Worm (Caenorhabditis elegans) whole organism, young adult: ENCODE data around the gene let-858.

Source experiments
- B0261.1 ChIP-seq: sonication (generic microtip); optimal IDR thresholded peaks from 2 replicates; lab custom pipeline; 2016; ENCODE audit warnings: mild to moderate bottlenecking, missing genetic modification characterization, moderate library complexity, missing compliant biosample characterization
- F22D6.2 ChIP-seq: sonication (generic microtip); optimal IDR thresholded peaks from 2 replicates; lab custom pipeline; 2016; ENCODE audit warnings: mild to moderate bottlenecking, missing genetic modification characterization, missing compliant biosample characterization
- F33H1.4 ChIP-seq: fragments of 200-800 bp; sonication (Bioruptor generic); IDR thresholded peaks from 2 replicates; pipeline ENCODE4 v1.3.6; 2022; ENCODE audit warnings: missing genetic modification reagents, missing genetic modification characterization, missing compliant biosample characterization
- F49E8.2 ChIP-seq: sonication (generic microtip); optimal IDR thresholded peaks from 3 replicates; lab custom pipeline; 2017; ENCODE audit warnings: missing genetic modification characterization, mild to moderate bottlenecking, missing compliant biosample characterization, antibody characterized with exemption, moderate library complexity; ENCODE audit not compliant: insufficient read depth
- Y56A3A.18 ChIP-seq: fragments of 200-800 bp; sonication (Bioruptor generic); IDR thresholded peaks from 2 replicates; pipeline ENCODE4 v1.3.6; 2022; ENCODE audit warnings: missing genetic modification reagents, missing genetic modification characterization, missing compliant biosample characterization
- Y79H2A.3 ChIP-seq: fragments of 200-800 bp; sonication (Bioruptor generic); conservative IDR thresholded peaks from 2 replicates; pipeline ENCODE4 v1.3.6; 2022; ENCODE audit warnings: missing genetic modification reagents, missing genetic modification characterization, missing compliant biosample characterization
- aptf-2 ChIP-seq: fragments of 200-800 bp; sonication (Bioruptor generic); conservative IDR thresholded peaks from 2 replicates; pipeline ENCODE4 v1.3.6; 2022; ENCODE audit warnings: missing genetic modification reagents, missing genetic modification characterization, missing compliant biosample characterization
- atf-7 ChIP-seq: sonication (generic microtip); optimal IDR thresholded peaks from 2 replicates; lab custom pipeline; 2017; ENCODE audit warnings: mild to moderate bottlenecking, missing genetic modification characterization, missing compliant biosample characterization
- athp-1 ChIP-seq: sonication (generic microtip); optimal IDR thresholded peaks from 2 replicates; lab custom pipeline; 2017; ENCODE audit warnings: mild to moderate bottlenecking, missing genetic modification characterization, missing compliant biosample characterization
- attf-6 ChIP-seq: fragments of 200-800 bp; sonication (Bioruptor generic); IDR thresholded peaks from 2 replicates; pipeline ENCODE4 v1.3.6; 2022; ENCODE audit warnings: missing genetic modification reagents, missing genetic modification characterization, missing compliant biosample characterization
- bed-1 ChIP-seq: fragments of 200-800 bp; sonication (Bioruptor generic); IDR thresholded peaks from 2 replicates; pipeline ENCODE4 v1.3.6; 2022; ENCODE audit warnings: missing genetic modification reagents, missing genetic modification characterization, missing compliant biosample characterization
- bed-2 ChIP-seq: fragments of 200-800 bp; sonication (Bioruptor generic); IDR thresholded peaks from 2 replicates; pipeline ENCODE4 v1.3.6; 2022; ENCODE audit warnings: missing genetic modification reagents, missing genetic modification characterization, missing compliant biosample characterization
- ccch-3 ChIP-seq: fragments of 200-800 bp; sonication (Bioruptor generic); optimal IDR thresholded peaks from 2 replicates; lab custom pipeline; 2018; ENCODE audit warnings: mild to moderate bottlenecking, missing genetic modification characterization, missing compliant biosample characterization
- ceh-58 ChIP-seq: fragments of 200-800 bp; sonication (Bioruptor generic); IDR thresholded peaks from 2 replicates; pipeline ENCODE4 v1.3.6; 2022; ENCODE audit warnings: missing genetic modification characterization, missing compliant biosample characterization
- dox-1 ChIP-seq: fragments of 200-800 bp; sonication (Bioruptor generic); IDR thresholded peaks from 2 replicates; pipeline ENCODE4 v1.3.6; 2022; ENCODE audit warnings: missing genetic modification reagents, missing genetic modification characterization, missing compliant biosample characterization
- egl-18 ChIP-seq: fragments of 200-800 bp; sonication (Bioruptor generic); IDR thresholded peaks from 2 replicates; pipeline ENCODE4 v1.3.6; 2022; ENCODE audit warnings: missing genetic modification reagents, missing genetic modification characterization, missing compliant biosample characterization
- egrh-3 ChIP-seq: fragments of 200-800 bp; sonication (Bioruptor generic); IDR thresholded peaks from 2 replicates; pipeline ENCODE4 v1.3.6; 2022; ENCODE audit warnings: missing genetic modification reagents, missing genetic modification characterization, missing compliant biosample characterization
- ekl-4 ChIP-seq: fragments of 200-800 bp; sonication (Bioruptor generic); IDR thresholded peaks from 2 replicates; pipeline ENCODE4 v1.3.6; 2022; ENCODE audit warnings: missing genetic modification reagents, missing genetic modification characterization, missing compliant biosample characterization
- fkh-3 ChIP-seq: sonication (generic microtip); optimal IDR thresholded peaks from 2 replicates; lab custom pipeline; 2016; ENCODE audit warnings: mild to moderate bottlenecking, missing genetic modification characterization, missing compliant biosample characterization
- hlh-12 ChIP-seq: sonication (generic microtip); optimal IDR thresholded peaks from 2 replicates; lab custom pipeline; 2016; ENCODE audit warnings: missing genetic modification characterization, missing compliant biosample characterization
- hlh-26 ChIP-seq: fragments of 200-800 bp; sonication (Bioruptor generic); conservative IDR thresholded peaks from 2 replicates; pipeline ENCODE4 v1.3.6; 2022; ENCODE audit warnings: missing genetic modification reagents, missing genetic modification characterization, missing compliant biosample characterization
- hmg-1.2 ChIP-seq: fragments of 200-800 bp; sonication (Bioruptor generic); IDR thresholded peaks from 2 replicates; pipeline ENCODE4 v1.3.6; 2022; ENCODE audit warnings: missing genetic modification reagents, missing genetic modification characterization, missing compliant biosample characterization
- hsf-1 ChIP-seq: fragments of 200-800 bp; sonication (Bioruptor generic); IDR thresholded peaks from 2 replicates; pipeline ENCODE4 v1.3.6; 2022; ENCODE audit warnings: missing genetic modification reagents, missing genetic modification characterization, missing compliant biosample characterization
- let-607 ChIP-seq, 2 experiments: fragments of 200-800 bp in 1 of 2; sonication (Bioruptor generic) in 1 of 2; sonication (generic microtip) in 1 of 2; optimal IDR thresholded peaks; 2 replicates each; lab custom pipeline; 2016 to 2018; ENCODE audit warnings: mild to moderate bottlenecking in 2 of 2, missing compliant biosample characterization in 2 of 2, missing genetic modification characterization in 2 of 2, moderate library complexity in 2 of 2, missing genotype in 1 of 2
- lin-35 ChIP-seq, 3 experiments: fragments of 150-350 bp in 2 of 3; sonication (generic microtip) in 1 of 3; optimal IDR thresholded peaks; 2 replicates each; lab custom pipeline; 2014 to 2018; ENCODE audit warnings: missing biosample characterization in 3 of 3, missing genetic modification characterization in 3 of 3, missing genetic modification reagents in 3 of 3
- lsl-1 ChIP-seq: fragments of 200-800 bp; sonication (Bioruptor generic); optimal IDR thresholded peaks from 2 replicates; lab custom pipeline; 2018; ENCODE audit warnings: mild to moderate bottlenecking, missing genetic modification characterization, moderate library complexity, missing compliant biosample characterization
- mel-28 ChIP-seq: sonication (generic microtip); optimal IDR thresholded peaks from 2 replicates; lab custom pipeline; 2016; ENCODE audit warnings: borderline replicate concordance, mild to moderate bottlenecking, missing genetic modification characterization, missing compliant biosample characterization
- nfyb-1 ChIP-seq: fragments of 200-800 bp; sonication (Bioruptor generic); IDR thresholded peaks from 2 replicates; pipeline ENCODE4 v1.3.6; 2022; ENCODE audit warnings: missing genetic modification reagents, missing genetic modification characterization, missing compliant biosample characterization
- nhr-120 ChIP-seq: fragments of 200-800 bp; sonication (Bioruptor generic); IDR thresholded peaks from 2 replicates; pipeline ENCODE4 v1.3.6; 2022; ENCODE audit warnings: missing genetic modification characterization, missing compliant biosample characterization
- rpc-1 ChIP-seq, 2 experiments: fragments of 150-350 bp in 1 of 2; sonication (generic microtip) in 1 of 2; optimal IDR thresholded peaks; 2 replicates each; lab custom pipeline; 2014 to 2018; ENCODE audit warnings: missing biosample characterization in 1 of 2, missing genetic modification characterization in 1 of 2, missing genetic modification reagents in 1 of 2, missing genotype in 1 of 2
- tbp1 ChIP-seq: fragments of 200-800 bp; sonication (Bioruptor generic); optimal IDR thresholded peaks from 2 replicates; lab custom pipeline; 2018; ENCODE audit warnings: mild to moderate bottlenecking, missing genetic modification characterization, missing compliant biosample characterization
- tbx-9 ChIP-seq: sonication (generic microtip); optimal IDR thresholded peaks from 2 replicates; lab custom pipeline; 2016; ENCODE audit warnings: borderline replicate concordance, missing genetic modification characterization, inconsistent platforms, missing compliant biosample characterization
- unc-62 ChIP-seq: fragments of 150-350 bp; optimal IDR thresholded peaks from 2 replicates; lab custom pipeline; 2014; ENCODE audit warnings: missing biosample characterization, missing genetic modification reagents, missing genetic modification characterization
- ztf-22 ChIP-seq: fragments of 200-800 bp; sonication (Bioruptor generic); optimal IDR thresholded peaks from 2 replicates; lab custom pipeline; 2018; ENCODE audit warnings: mild to moderate bottlenecking, missing genetic modification characterization, moderate library complexity, missing compliant biosample characterization
- ztf-25 ChIP-seq: fragments of 200-800 bp; sonication (Bioruptor generic); IDR thresholded peaks from 2 replicates; pipeline ENCODE4 v1.3.6; 2022; ENCODE audit warnings: missing genetic modification reagents, missing genetic modification characterization, missing compliant biosample characterization
- ztf-3 ChIP-seq: fragments of 200-800 bp; sonication (Bioruptor generic); optimal IDR thresholded peaks from 2 replicates; lab custom pipeline; 2018; ENCODE audit warnings: mild to moderate bottlenecking, missing genetic modification characterization, missing compliant biosample characterization

The let-858 gene

DNA sequence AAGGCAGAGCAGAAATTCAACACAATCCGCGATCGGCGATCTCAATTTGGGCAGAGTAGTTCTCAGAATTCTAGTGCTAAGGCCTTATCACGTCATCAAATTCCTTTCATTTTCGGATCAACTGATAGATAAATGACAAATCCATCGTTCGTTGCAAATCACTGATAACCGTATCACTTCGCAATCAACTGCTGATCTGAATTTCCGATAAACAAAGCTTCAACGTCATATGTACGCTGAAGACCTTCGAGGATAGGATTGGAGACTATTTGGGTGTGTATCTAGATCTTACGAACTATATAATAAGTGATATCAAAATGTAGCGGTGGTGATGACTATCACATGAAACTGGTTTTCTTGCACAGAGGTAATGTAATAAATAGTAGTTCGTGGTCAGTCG is 35.1 kb downstream of the let-858 start:
- TF ChIP-seq lsl-1 (GFP tag; lab: Kevin White, UChicago) (no peak), bed-1 (GFP tag; lab: Robert Waterston, UW) (no peak), ceh-58 (GFP tag; lab: Robert Waterston, UW) (no peak), lin-35 (GFP tag; optimal IDR thresholded peaks at IDR 0.05; lab: Kevin White, UChicago) (no peak), tbp1 (GFP tag; lab: Kevin White, UChicago) (no peak), ztf-3 (GFP tag; lab: Kevin White, UChicago) (no peak), attf-6 (GFP tag; lab: Robert Waterston, UW) (no peak), hlh-26 (GFP tag; lab: Robert Waterston, UW) (no peak), ztf-22 (GFP tag; lab: Kevin White, UChicago) (no peak), fkh-3 (tag; lab: Kevin White, UChicago) (no peak), ccch-3 (GFP tag; lab: Kevin White, UChicago) (no peak), rpc-1 (optimal IDR thresholded peaks at IDR 0.05; lab: Kevin White, UChicago) (no peak), rpc-1 (tag; optimal IDR thresholded peaks at IDR 0.05; lab: Kevin White, UChicago) (no peak), egrh-3 (no peak), ekl-4 (no peak), B0261.1 (tag; lab: Kevin White, UChicago) (no peak), hmg-1.2 (GFP tag; lab: Robert Waterston, UW) (no peak)

DNA sequence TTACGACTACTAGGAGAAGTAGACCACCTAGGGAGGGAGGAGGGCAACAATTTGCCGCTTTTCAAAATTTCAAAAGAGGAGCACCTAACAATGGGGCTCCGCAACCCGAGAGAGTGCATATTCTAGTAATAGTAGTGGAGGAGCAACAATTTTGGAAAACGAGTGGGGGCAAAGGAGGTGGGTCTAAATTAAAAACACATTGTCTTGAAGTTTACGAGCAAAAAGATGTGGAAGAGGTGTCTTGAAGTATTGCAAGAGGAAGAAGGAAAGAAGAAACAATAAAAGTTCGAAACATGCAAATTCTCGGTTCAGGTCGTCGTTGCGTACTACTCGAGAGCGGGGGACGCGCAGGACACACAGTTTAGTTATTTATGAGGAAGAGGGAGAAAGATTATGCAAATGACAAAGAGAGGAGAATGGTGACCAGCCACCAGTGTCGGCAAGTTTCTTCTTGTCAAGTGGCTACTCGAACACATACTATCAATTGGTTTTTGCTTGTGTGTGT is 42.1 kb downstream of the let-858 start:
- 0 out of 2 replicates have a peak, but pooled peaks have one; percentile 20 for TF ChIP-seq hsf-1 (GFP tag; lab: Robert Waterston, UW)
- no peak for TF ChIP-seq F22D6.2
- no peak for TF ChIP-seq Y79H2A.3 (GFP tag; lab: Robert Waterston, UW)
- TF ChIP-seq tbx-9 (tag; lab: Kevin White, UChicago): no peak
- TF ChIP-seq unc-62 (GFP tag; lab: Kevin White, UChicago): no peak

- TF ChIP-seq atf-7: no peak
- no peak for TF ChIP-seq dox-1 (GFP tag; lab: Robert Waterston, UW)
Measured at ce11 chrII:11072565-11072964, 50.4 kb downstream of the let-858 start.

DNA sequence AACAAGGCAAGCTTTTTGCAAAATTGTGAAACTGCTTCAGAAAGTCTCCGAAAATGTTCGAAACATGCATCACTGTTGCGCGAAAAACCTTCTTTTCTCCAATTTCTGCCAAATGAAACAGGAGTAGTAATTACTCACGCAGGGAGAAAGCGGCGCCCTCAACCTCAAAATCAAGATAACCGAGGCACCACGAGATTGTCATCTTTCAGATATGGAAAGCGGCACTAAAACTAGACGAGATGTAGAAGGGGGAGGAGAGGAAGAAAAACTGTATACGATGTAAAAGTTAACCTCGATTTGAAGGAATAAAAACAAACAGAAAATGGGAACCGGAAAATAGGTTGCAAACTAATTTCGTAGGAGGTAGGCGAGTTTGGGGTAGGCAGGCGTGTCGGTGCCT is 54.4 kb downstream of the let-858 start:
- no peak for TF ChIP-seq bed-1 (GFP tag; lab: Robert Waterston, UW)
- TF ChIP-seq atf-7: no peak
- no peak for TF ChIP-seq hsf-1 (GFP tag; lab: Robert Waterston, UW)
- no peak for TF ChIP-seq ztf-25 (GFP tag; lab: Robert Waterston, UW)
- no peak for TF ChIP-seq egl-18 (GFP tag; lab: Robert Waterston, UW)
- no peak for TF ChIP-seq aptf-2 (GFP tag; lab: Robert Waterston, UW)
- no peak for TF ChIP-seq Y56A3A.18 (GFP tag; lab: Robert Waterston, UW)
- no peak for TF ChIP-seq F33H1.4
- no peak for TF ChIP-seq hlh-12 (tag; lab: Kevin White, UChicago)
- TF ChIP-seq mel-28: no peak
- TF ChIP-seq nfyb-1 (GFP tag; lab: Robert Waterston, UW): no peak
- no peak for TF ChIP-seq athp-1
- no peak for TF ChIP-seq F49E8.2 (tag; lab: Kevin White, UChicago)
- TF ChIP-seq bed-2 (GFP tag; lab: Robert Waterston, UW): no peak
- no peak for TF ChIP-seq let-607 (tag; optimal IDR thresholded peaks at IDR 0.05; lab: Kevin White, UChicago)
- TF ChIP-seq hmg-1.2 (GFP tag; lab: Robert Waterston, UW): no peak
- no peak for TF ChIP-seq nhr-120 (GFP tag; lab: Robert Waterston, UW)
